Worm (Caenorhabditis elegans): Measurements from ENCODE around the gene ten-1.

- TF ChIP-seq odd-2 (tag; optimal IDR thresholded peaks at IDR 0.05) (no peak), ama-1 (optimal IDR thresholded peaks at IDR 0.05) (no peak)
Measured at ce11 chrIII:6816930-6817329, 3.8 kb upstream of the ten-1 start, which contains the start of gene F28F5.4.

Data from whole organism, late embryonic.